Worm (Caenorhabditis elegans): ENCODE data around the gene cutl-26.
A peak's percentile ranks its signal among the peaks of the same experiment; 100 is the strongest.

Gene cutl-26

ce11 chrIV:653138-653848, 54.2 kb downstream of the cutl-26 start, which contains the start of gene K11H12.1:
K11H12.1 (minus strand) TSS chrIV:653421.
- TF ChIP-seq F49E8.2 (tag; optimal IDR thresholded peaks at IDR 0.05; ENCODE audit: borderline replicate concordance) (peak; percentile 53), saeg-2 (GFP tag; IDR thresholded peaks at IDR 0.05) (no peak), ceh-62 (tag; optimal IDR thresholded peaks at IDR 0.05) (no peak), fkh-10 (GFP tag; optimal IDR thresholded peaks at IDR 0.05) (no peak), tra-1 (GFP tag; IDR thresholded peaks at IDR 0.05) (0 out of 2 replicates have a peak, but pooled peaks have one; percentile 17), gei-8 (GFP tag; optimal IDR thresholded peaks at IDR 0.05) (no peak), F26F4.8 (GFP tag; conservative IDR thresholded peaks at IDR 0.05) (no peak), fos-1 (tag; optimal IDR thresholded peaks at IDR 0.05) (no peak), ceh-82 (tag; optimal IDR thresholded peaks at IDR 0.05) (no peak), mdl-1 (tag; optimal IDR thresholded peaks at IDR 0.05) (no peak), lin-38 (GFP tag; IDR thresholded peaks at IDR 0.05) (peak; percentile 68), php-3 (GFP tag; IDR thresholded peaks at IDR 0.05) (no peak), duxl-1 (tag; optimal IDR thresholded peaks at IDR 0.05; ENCODE audit: poor library complexity) (no peak), unc-130 (GFP tag; optimal IDR thresholded peaks at IDR 0.05) (no peak), F37D6.2 (tag; optimal IDR thresholded peaks at IDR 0.05) (no peak), jun-1 (tag; optimal IDR thresholded peaks at IDR 0.05) (no peak), nhr-76 (tag; optimal IDR thresholded peaks at IDR 0.05) (no peak), mep-1 (tag; optimal IDR thresholded peaks at IDR 0.05) (no peak), nhr-111 (GFP tag; optimal IDR thresholded peaks at IDR 0.05) (peak; percentile 46), ztf-11 (tag; optimal IDR thresholded peaks at IDR 0.05) (no peak), hif-1 (tag; optimal IDR thresholded peaks at IDR 0.05) (no peak), lsy-2 (tag; optimal IDR thresholded peaks at IDR 0.05) (peak in 1 of 2 experiments; percentile 8), T26A8.4 (GFP tag; IDR thresholded peaks at IDR 0.05) (0 out of 2 replicates have a peak, but pooled peaks have one; percentile 39), nhr-25 (tag; optimal IDR thresholded peaks at IDR 0.05; ENCODE audit: borderline replicate concordance, insufficient read depth) (no peak), Y5F2A.4 (GFP tag; optimal IDR thresholded peaks at IDR 0.05) (peak; percentile 8), sdz-12 (GFP tag; optimal IDR thresholded peaks at IDR 0.05) (no peak), zip-2 (tag; optimal IDR thresholded peaks at IDR 0.05) (no peak), spr-1 (tag; optimal IDR thresholded peaks at IDR 0.05) (no peak), aly-2 (tag; optimal IDR thresholded peaks at IDR 0.05) (no peak), vab-7 (GFP tag; IDR thresholded peaks at IDR 0.05) (0 out of 2 replicates have a peak, but pooled peaks have one; percentile 27), madf-5 (GFP tag; IDR thresholded peaks at IDR 0.05) (no peak), snpc-1.2 (GFP tag; IDR thresholded peaks at IDR 0.05) (peak; percentile 72; the same call in 1 of the 2 replicates), ZK546.5 (tag; optimal IDR thresholded peaks at IDR 0.05) (no peak), set-16 (GFP tag; IDR thresholded peaks at IDR 0.05) (peak; percentile 34; the same call in 1 of the 2 replicates), ctbp-1 (GFP tag; IDR thresholded peaks at IDR 0.05) (no peak; the same call in 1 of the 2 replicates), ama-1 (optimal IDR thresholded peaks at IDR 0.05) (no peak), daf-19 (GFP tag; conservative IDR thresholded peaks at IDR 0.05) (peak; percentile 76; the same call in 1 of the 2 replicates), dmd-8 (GFP tag; IDR thresholded peaks at IDR 0.05) (peak; percentile 54; the same call in 1 of the 2 replicates), lin-1 (GFP tag; IDR thresholded peaks at IDR 0.05) (peak; percentile 36; the same call in 1 of the 2 replicates), zfp-2 (tag; optimal IDR thresholded peaks at IDR 0.05) (no peak), ceh-28 (tag; optimal IDR thresholded peaks at IDR 0.05) (no peak), Y48G9A.11 (GFP tag; IDR thresholded peaks at IDR 0.05) (peak; percentile 51; the same call in 1 of the 2 replicates), T20F7.1 (GFP tag; optimal IDR thresholded peaks at IDR 0.05) (no peak), mdt-29 (GFP tag; IDR thresholded peaks at IDR 0.05) (0 out of 2 replicates have a peak, but pooled peaks have one; percentile 18), ces-1 (GFP tag; optimal IDR thresholded peaks at IDR 0.05) (no peak), Y105C5A.15 (GFP tag; IDR thresholded peaks at IDR 0.05) (0 out of 2 replicates have a peak, but pooled peaks have one; percentile 12), pha-4 (GFP tag; IDR thresholded peaks at IDR 0.05) (peak; percentile 43; the same call in 1 of the 2 replicates), pha-4 (tag; optimal IDR thresholded peaks at IDR 0.05) (no peak), lim-7 (GFP tag; IDR thresholded peaks at IDR 0.05) (peak; percentile 54; the same call in 1 of the 2 replicates)

All from whole organism, L4 larva.